2 fruit fly cellular contexts compared by ENCODE assay signal in the genomic region with DNA sequence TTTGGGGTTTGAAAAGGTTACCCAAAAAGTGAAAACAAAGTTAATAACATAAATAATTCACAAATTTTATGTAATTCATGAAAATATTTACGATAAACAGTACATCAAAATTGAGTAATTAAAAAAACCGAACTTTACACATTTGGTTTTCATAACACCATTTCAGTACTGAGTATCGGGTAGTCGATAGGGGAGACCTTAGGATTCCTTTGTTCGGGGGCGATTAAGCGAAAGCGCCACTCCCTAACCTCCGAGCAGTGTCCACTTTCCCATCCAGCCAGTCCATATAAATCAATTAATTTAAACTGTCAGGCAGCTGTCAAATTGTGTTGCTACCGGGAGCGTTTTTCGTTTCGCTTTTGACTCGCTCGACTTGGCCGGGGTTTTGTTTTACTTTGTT.
TF ChIP-seq lines count a peak whose summit lies in the region.

No protein-coding gene starts in this region.

TF ChIP-seq in whole organism, embryonic, 481 proteins besides CTCF, POLR2A, EP300 and RAD21 (continued from another document and continues in another):
- TF ChIP-seq CG6689 (GFP tag; IDR thresholded peaks at IDR 0.05; lab: Robert Waterston, UW) (peak; percentile 29; the same call in 1 of the 2 replicates), CG14710 (tag; optimal IDR thresholded peaks at IDR 0.05; lab: Kevin White, UChicago) (peak; percentile 70), CG17912 (GFP tag; optimal IDR thresholded peaks at IDR 0.05; lab: Kevin White, UChicago) (no peak), Ravus (GFP tag; IDR thresholded peaks at IDR 0.05; lab: Robert Waterston, UW) (no peak), nmo (GFP tag; optimal IDR thresholded peaks at IDR 0.05; lab: Kevin White, UChicago) (peak; percentile 68), ap (GFP tag; IDR thresholded peaks at IDR 0.05; lab: Robert Waterston, UW) (no peak), sqz (GFP tag; optimal IDR thresholded peaks at IDR 0.05; lab: Kevin White, UChicago) (peak; percentile 44), chn (GFP tag; optimal IDR thresholded peaks at IDR 0.05; lab: Kevin White, UChicago) (peak; percentile 15), lab (GFP tag; optimal IDR thresholded peaks at IDR 0.05; lab: Kevin White, UChicago) (peak; percentile 71), Dp (GFP tag; optimal IDR thresholded peaks at IDR 0.05; lab: Kevin White, UChicago) (no peak), twi (tag; optimal IDR thresholded peaks at IDR 0.05; lab: Kevin White, UChicago) (peak; percentile 9), row (GFP tag; IDR thresholded peaks at IDR 0.05; lab: Robert Waterston, UW) (peak; percentile 58), CG10959 (GFP tag; IDR thresholded peaks at IDR 0.05; lab: Robert Waterston, UW) (peak; percentile 56), CG12391 (tag; optimal IDR thresholded peaks at IDR 0.05; lab: Kevin White, UChicago) (peak; percentile 61), zen (tag; optimal IDR thresholded peaks at IDR 0.05; lab: Kevin White, UChicago) (peak; percentile 11), fd96Cb (tag; optimal IDR thresholded peaks at IDR 0.05; lab: Kevin White, UChicago) (peak; percentile 51), CG1602 (GFP tag; optimal IDR thresholded peaks at IDR 0.05; lab: Kevin White, UChicago) (no peak), CG8388 (GFP tag; optimal IDR thresholded peaks at IDR 0.05; lab: Kevin White, UChicago) (peak; percentile 70), grn (GFP tag; optimal IDR thresholded peaks at IDR 0.05; lab: Kevin White, UChicago) (peak; percentile 10), CG34376 (GFP tag; optimal IDR thresholded peaks at IDR 0.05; lab: Kevin White, UChicago) (no peak), jumu (GFP tag; optimal IDR thresholded peaks at IDR 0.05; lab: Kevin White, UChicago) (peak; percentile 13), CG4424 (GFP tag; optimal IDR thresholded peaks at IDR 0.05; lab: Kevin White, UChicago) (peak; percentile 45), CG11093 (GFP tag; IDR thresholded peaks at IDR 0.05; lab: Robert Waterston, UW) (no peak), CG13775 (GFP tag; optimal IDR thresholded peaks at IDR 0.05; lab: Kevin White, UChicago) (peak; percentile 11), ATbp (GFP tag; optimal IDR thresholded peaks at IDR 0.05; lab: Kevin White, UChicago) (peak; percentile 24), CG7786 (GFP tag; optimal IDR thresholded peaks at IDR 0.05; lab: Kevin White, UChicago) (no peak), z (GFP tag; IDR thresholded peaks at IDR 0.05; lab: Robert Waterston, UW) (no peak), Hand (GFP tag; optimal IDR thresholded peaks at IDR 0.05; lab: Kevin White, UChicago) (no peak), CG7987 (GFP tag; optimal IDR thresholded peaks at IDR 0.05; lab: Kevin White, UChicago) (no peak), CG2712 (tag; optimal IDR thresholded peaks at IDR 0.05; lab: Kevin White, UChicago) (peak; percentile 79), Mes4 (GFP tag; optimal IDR thresholded peaks at IDR 0.05; lab: Kevin White, UChicago) (no peak), luna (GFP tag; optimal IDR thresholded peaks at IDR 0.05; lab: Kevin White, UChicago) (no peak), oc (tag; optimal IDR thresholded peaks at IDR 0.05; lab: Kevin White, UChicago) (peak; percentile 4), insv (GFP tag; optimal IDR thresholded peaks at IDR 0.05; lab: Kevin White, UChicago) (no peak), Sox102F (GFP tag; optimal IDR thresholded peaks at IDR 0.05; lab: Kevin White, UChicago) (peak; percentile 57), CG16815 (GFP tag; optimal IDR thresholded peaks at IDR 0.05; lab: Kevin White, UChicago) (peak; percentile 14), Sox100B (GFP tag; optimal IDR thresholded peaks at IDR 0.05; lab: Kevin White, UChicago) (peak; percentile 46), cwo (GFP tag; optimal IDR thresholded peaks at IDR 0.05; lab: Kevin White, UChicago) (no peak), CG8290 (GFP tag; optimal IDR thresholded peaks at IDR 0.05; lab: Kevin White, UChicago) (no peak), CG8290 (tag; optimal IDR thresholded peaks at IDR 0.05; lab: Kevin White, UChicago) (no peak), pzg (GFP tag; optimal IDR thresholded peaks at IDR 0.05; lab: Kevin White, UChicago) (no peak), ewg (GFP tag; optimal IDR thresholded peaks at IDR 0.05; lab: Kevin White, UChicago) (peak; percentile 45), CG11723 (GFP tag; optimal IDR thresholded peaks at IDR 0.05; lab: Kevin White, UChicago) (no peak), danr (GFP tag; IDR thresholded peaks at IDR 0.05; lab: Robert Waterston, UW) (no peak), CG10366 (GFP tag; IDR thresholded peaks at IDR 0.05; lab: Robert Waterston, UW) (0 out of 2 replicates have a peak, but pooled peaks have one; percentile 15), CG3407 (GFP tag; optimal IDR thresholded peaks at IDR 0.05; lab: Kevin White, UChicago) (peak; percentile 44), CG16863 (GFP tag; optimal IDR thresholded peaks at IDR 0.05; lab: Kevin White, UChicago) (no peak), CG43689 (GFP tag; IDR thresholded peaks at IDR 0.05; lab: Robert Waterston, UW) (no peak), PHDP (tag; optimal IDR thresholded peaks at IDR 0.05; lab: Kevin White, UChicago) (peak; percentile 35), kay (GFP tag; optimal IDR thresholded peaks at IDR 0.05; lab: Kevin White, UChicago) (no peak), NfI (GFP tag; optimal IDR thresholded peaks at IDR 0.05; lab: Kevin White, UChicago) (no peak), sisA (GFP tag; IDR thresholded peaks at IDR 0.05; lab: Robert Waterston, UW) (peak; percentile 23; the same call in 1 of the 2 replicates), p53 (GFP tag; optimal IDR thresholded peaks at IDR 0.05; lab: Kevin White, UChicago) (no peak), gem (tag; optimal IDR thresholded peaks at IDR 0.05; lab: Kevin White, UChicago) (peak; percentile 71), Awh (GFP tag; IDR thresholded peaks at IDR 0.05; lab: Robert Waterston, UW) (no peak), Hr78 (GFP tag; optimal IDR thresholded peaks at IDR 0.05; lab: Kevin White, UChicago) (peak in 1 of 2 experiments; percentile 34), TFAM (GFP tag; optimal IDR thresholded peaks at IDR 0.05; lab: Kevin White, UChicago) (no peak), BtbVII (GFP tag; optimal IDR thresholded peaks at IDR 0.05; lab: Kevin White, UChicago) (no peak), CG11504 (tag; optimal IDR thresholded peaks at IDR 0.05; lab: Kevin White, UChicago) (peak; percentile 55), ara (GFP tag; IDR thresholded peaks at IDR 0.05; lab: Robert Waterston, UW) (peak; percentile 11; the same call in 1 of the 2 replicates), Spps (tag; optimal IDR thresholded peaks at IDR 0.05; lab: Kevin White, UChicago) (peak; percentile 48), lov (optimal IDR thresholded peaks at IDR 0.05; lab: Kevin White, UChicago) (no peak), lov (GFP tag; IDR thresholded peaks at IDR 0.05; lab: Robert Waterston, UW) (no peak), Hsf (GFP tag; optimal IDR thresholded peaks at IDR 0.05; lab: Kevin White, UChicago) (peak; percentile 41), CG17385 (GFP tag; optimal IDR thresholded peaks at IDR 0.05; lab: Kevin White, UChicago) (peak; percentile 25)

TF ChIP-seq in whole organism, prepupa, 60 proteins besides CTCF, POLR2A, EP300 and RAD21 (continued from another document):
- TF ChIP-seq CG32006 (GFP tag; optimal IDR thresholded peaks at IDR 0.05; lab: Kevin White, UChicago) = no peak
- TF ChIP-seq dac (GFP tag; optimal IDR thresholded peaks at IDR 0.05; lab: Kevin White, UChicago) = no peak
- no peak for TF ChIP-seq CG9139 (GFP tag; optimal IDR thresholded peaks at IDR 0.05; lab: Kevin White, UChicago)
- no peak for TF ChIP-seq Hr38 (GFP tag; optimal IDR thresholded peaks at IDR 0.05; lab: Kevin White, UChicago)
- peak; percentile 43 for TF ChIP-seq CG6792 (GFP tag; optimal IDR thresholded peaks at IDR 0.05; lab: Kevin White, UChicago)
- TF ChIP-seq lz (GFP tag; optimal IDR thresholded peaks at IDR 0.05; lab: Kevin White, UChicago) = peak; percentile 63
- TF ChIP-seq svp (GFP tag; lab: Kevin White, UChicago) = peak; percentile 82
- TF ChIP-seq acj6 (GFP tag; optimal IDR thresholded peaks at IDR 0.05; lab: Kevin White, UChicago) = peak; percentile 27
- TF ChIP-seq OdsH (GFP tag; optimal IDR thresholded peaks at IDR 0.05; lab: Kevin White, UChicago) = peak; percentile 21
- no peak for TF ChIP-seq fd85E (GFP tag; optimal IDR thresholded peaks at IDR 0.05; lab: Kevin White, UChicago)
- no peak for TF ChIP-seq fd59A (GFP tag; optimal IDR thresholded peaks at IDR 0.05; lab: Kevin White, UChicago)
- TF ChIP-seq fkh (GFP tag; optimal IDR thresholded peaks at IDR 0.05; lab: Kevin White, UChicago) = no peak
- no peak for TF ChIP-seq CG11902 (GFP tag; optimal IDR thresholded peaks at IDR 0.05; lab: Kevin White, UChicago)
- TF ChIP-seq net (GFP tag; optimal IDR thresholded peaks at IDR 0.05; lab: Kevin White, UChicago) = no peak
- TF ChIP-seq vri (GFP tag; optimal IDR thresholded peaks at IDR 0.05; lab: Kevin White, UChicago) = peak; percentile 14
- no peak for TF ChIP-seq Sox15 (GFP tag; optimal IDR thresholded peaks at IDR 0.05; lab: Kevin White, UChicago)
- no peak for TF ChIP-seq CG16779 (tag; optimal IDR thresholded peaks at IDR 0.05; lab: Kevin White, UChicago)
- TF ChIP-seq CG3919 (GFP tag; optimal IDR thresholded peaks at IDR 0.05; lab: Kevin White, UChicago) = peak; percentile 23
- peak; percentile 24 for TF ChIP-seq CG34406 (GFP tag; optimal IDR thresholded peaks at IDR 0.05; lab: Kevin White, UChicago)
- TF ChIP-seq Eip93F (GFP tag; optimal IDR thresholded peaks at IDR 0.05; lab: Kevin White, UChicago) = no peak
- TF ChIP-seq achi (GFP tag; optimal IDR thresholded peaks at IDR 0.05; lab: Kevin White, UChicago) = peak; percentile 13
- no peak for TF ChIP-seq Ets96B (tag; optimal IDR thresholded peaks at IDR 0.05; lab: Kevin White, UChicago)
- no peak for TF ChIP-seq CG10631 (GFP tag; optimal IDR thresholded peaks at IDR 0.05; lab: Kevin White, UChicago)
- TF ChIP-seq CG3032 (tag; optimal IDR thresholded peaks at IDR 0.05; lab: Kevin White, UChicago) = no peak
- peak; percentile 64 for TF ChIP-seq Sox102F (GFP tag; optimal IDR thresholded peaks at IDR 0.05; lab: Kevin White, UChicago)
- no peak for TF ChIP-seq CG8119 (GFP tag; IDR thresholded peaks at IDR 0.05; lab: Robert Waterston, UW)
- peak; percentile 64 for TF ChIP-seq CG31627 (GFP tag; optimal IDR thresholded peaks at IDR 0.05; lab: Kevin White, UChicago)
- no peak for TF ChIP-seq salr (GFP tag; optimal IDR thresholded peaks at IDR 0.05; lab: Kevin White, UChicago)
- no peak for TF ChIP-seq ss (GFP tag; optimal IDR thresholded peaks at IDR 0.05; lab: Kevin White, UChicago)
- peak; percentile 44 for TF ChIP-seq topi (GFP tag; optimal IDR thresholded peaks at IDR 0.05; lab: Kevin White, UChicago)
- peak; percentile 71 for TF ChIP-seq Met (GFP tag; optimal IDR thresholded peaks at IDR 0.05; lab: Kevin White, UChicago)
- TF ChIP-seq CG10669 (GFP tag; optimal IDR thresholded peaks at IDR 0.05; lab: Kevin White, UChicago) = no peak
- TF ChIP-seq Gug (GFP tag; IDR thresholded peaks at IDR 0.05; lab: Robert Waterston, UW) = no peak
- no peak for TF ChIP-seq CG1621 (tag; optimal IDR thresholded peaks at IDR 0.05; lab: Kevin White, UChicago)
- no peak for TF ChIP-seq dsx (GFP tag; optimal IDR thresholded peaks at IDR 0.05; lab: Kevin White, UChicago; ENCODE audit: poor library complexity, severe bottlenecking)
- TF ChIP-seq CG7368 (GFP tag; optimal IDR thresholded peaks at IDR 0.05; lab: Kevin White, UChicago) = no peak
- peak; percentile 73 for TF ChIP-seq Blimp-1 (GFP tag; optimal IDR thresholded peaks at IDR 0.05; lab: Kevin White, UChicago)
- no peak for TF ChIP-seq spab (GFP tag; optimal IDR thresholded peaks at IDR 0.05; lab: Kevin White, UChicago)
